Fruit fly (Drosophila melanogaster) whole organism, pupa: ENCODE measurements around the gene SCCRO.

ENCODE experiments used
- CG17806 ChIP-seq: fragments of 200-800 bp; sonication (Bioruptor generic); optimal IDR thresholded peaks from 2 replicates; lab custom pipeline; 2018; ENCODE audit warnings: missing biosample characterization, mild to moderate bottlenecking, missing genetic modification characterization, moderate library complexity
- EcR ChIP-seq: fragments of 200-800 bp; sonication (Bioruptor generic); optimal IDR thresholded peaks from 3 replicates; lab custom pipeline; 2019; ENCODE audit warnings: missing biosample characterization, missing genetic modification characterization, mild to moderate bottlenecking, moderate library complexity, missing genetic modification reagents
- Ets98B ChIP-seq: fragments of 200-800 bp; sonication (Bioruptor generic); IDR thresholded peaks from 2 replicates; pipeline ENCODE4 v1.3.6; 2022; ENCODE audit warnings: missing biosample characterization, missing genetic modification characterization
- Snoo ChIP-seq: fragments of 200-800 bp; sonication (Bioruptor generic); optimal IDR thresholded peaks from 3 replicates; lab custom pipeline; 2017; ENCODE audit warnings: missing biosample characterization, mild to moderate bottlenecking, missing genetic modification characterization, inconsistent platforms

DNA sequence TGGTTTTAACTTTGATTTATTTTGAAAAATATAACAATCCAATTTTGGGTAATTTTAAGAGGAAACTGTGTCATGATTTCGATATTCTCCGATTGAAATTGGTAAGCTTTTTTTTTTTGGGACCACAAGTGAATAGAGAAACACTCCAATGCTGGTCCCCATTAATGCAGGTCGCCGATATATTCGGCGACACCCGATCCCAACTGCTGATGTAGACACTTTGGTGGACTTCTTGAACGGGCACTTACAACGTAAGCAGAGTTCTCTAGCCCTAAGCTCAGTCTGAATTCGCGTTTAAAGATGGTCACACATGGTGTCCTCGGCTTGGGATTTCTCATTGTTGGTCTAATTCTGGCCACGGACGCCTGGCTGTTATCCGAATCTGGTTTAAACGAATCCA is 42.9 kb upstream of the SCCRO start, which contains the start of gene yellow-k:
- TF ChIP-seq EcR (GFP tag; lab: Kevin White, UChicago): no peak
- TF ChIP-seq Snoo (tag; lab: Kevin White, UChicago): no peak
- no peak for TF ChIP-seq Ets98B
- TF ChIP-seq CG17806 (tag; lab: Kevin White, UChicago): no peak
